Worm (Caenorhabditis elegans) whole organism, young adult: ENCODE measurements around the gene gop-2.

ENCODE experiments used
- B0019.2 ChIP-seq: fragments of 200-800 bp; sonication (Bioruptor generic); conservative IDR thresholded peaks from 2 replicates; pipeline ENCODE4 v1.3.6; 2022; ENCODE audit warnings: missing genetic modification reagents, missing genetic modification characterization, missing compliant biosample characterization
- B0261.1 ChIP-seq: sonication (generic microtip); optimal IDR thresholded peaks from 2 replicates; lab custom pipeline; 2016; ENCODE audit warnings: mild to moderate bottlenecking, missing genetic modification characterization, moderate library complexity, missing compliant biosample characterization
- C17E4.6 ChIP-seq: fragments of 200-800 bp; sonication (Bioruptor generic); IDR thresholded peaks from 2 replicates; pipeline ENCODE4 v1.3.6; 2022; ENCODE audit warnings: missing genetic modification reagents, missing genetic modification characterization, missing compliant biosample characterization
- D2030.7 ChIP-seq: fragments of 200-800 bp; sonication (Bioruptor generic); IDR thresholded peaks from 2 replicates; pipeline ENCODE4 v1.3.6; 2022; ENCODE audit warnings: missing genetic modification reagents, missing genetic modification characterization, missing compliant biosample characterization
- F23B12.7 ChIP-seq: sonication (generic microtip); optimal IDR thresholded peaks from 2 replicates; lab custom pipeline; 2017; ENCODE audit warnings: missing genetic modification characterization, mild to moderate bottlenecking, missing compliant biosample characterization, antibody characterized with exemption, moderate library complexity; ENCODE audit not compliant: insufficient read depth
- F37B4.10 ChIP-seq: fragments of 200-800 bp; sonication (Bioruptor generic); IDR thresholded peaks from 2 replicates; pipeline ENCODE4 v1.3.6; 2022; ENCODE audit warnings: missing genetic modification characterization, missing compliant biosample characterization
- F49E8.2 ChIP-seq: sonication (generic microtip); optimal IDR thresholded peaks from 3 replicates; lab custom pipeline; 2017; ENCODE audit warnings: missing genetic modification characterization, mild to moderate bottlenecking, missing compliant biosample characterization, antibody characterized with exemption, moderate library complexity; ENCODE audit not compliant: insufficient read depth
- K11D2.4 ChIP-seq: fragments of 200-800 bp; sonication (Bioruptor generic); IDR thresholded peaks from 2 replicates; pipeline ENCODE4 v1.3.6; 2022; ENCODE audit warnings: missing genetic modification reagents, missing genetic modification characterization, missing compliant biosample characterization
- T26A5.8 ChIP-seq: sonication (generic microtip); optimal IDR thresholded peaks from 2 replicates; lab custom pipeline; 2016; ENCODE audit warnings: missing genetic modification characterization, missing compliant biosample characterization
- Y53G8AR.9 ChIP-seq: fragments of 200-800 bp; sonication (Bioruptor generic); conservative IDR thresholded peaks from 2 replicates; pipeline ENCODE4 v1.3.6; 2022; ENCODE audit warnings: missing genetic modification reagents, missing genetic modification characterization, missing compliant biosample characterization
- Y79H2A.3 ChIP-seq: fragments of 200-800 bp; sonication (Bioruptor generic); conservative IDR thresholded peaks from 2 replicates; pipeline ENCODE4 v1.3.6; 2022; ENCODE audit warnings: missing genetic modification reagents, missing genetic modification characterization, missing compliant biosample characterization
- ZK185.1 ChIP-seq: sonication (generic microtip); optimal IDR thresholded peaks from 2 replicates; lab custom pipeline; 2016; ENCODE audit warnings: mild to moderate bottlenecking, missing genetic modification characterization, missing compliant biosample characterization; ENCODE audit not compliant: poor library complexity, severe bottlenecking
- akir-1 ChIP-seq: fragments of 200-800 bp; sonication (Bioruptor generic); optimal IDR thresholded peaks from 2 replicates; lab custom pipeline; 2018; ENCODE audit warnings: mild to moderate bottlenecking, missing genetic modification characterization, moderate library complexity, missing compliant biosample characterization
- aptf-3 ChIP-seq: fragments of 200-800 bp; sonication (Bioruptor generic); IDR thresholded peaks from 2 replicates; pipeline ENCODE4 v1.3.6; 2022; ENCODE audit warnings: missing genetic modification characterization, missing compliant biosample characterization
- atf-7 ChIP-seq: sonication (generic microtip); optimal IDR thresholded peaks from 2 replicates; lab custom pipeline; 2017; ENCODE audit warnings: mild to moderate bottlenecking, missing genetic modification characterization, missing compliant biosample characterization
- athp-1 ChIP-seq: sonication (generic microtip); optimal IDR thresholded peaks from 2 replicates; lab custom pipeline; 2017; ENCODE audit warnings: mild to moderate bottlenecking, missing genetic modification characterization, missing compliant biosample characterization
- attf-5 ChIP-seq: fragments of 200-800 bp; sonication (Bioruptor generic); optimal IDR thresholded peaks from 2 replicates; lab custom pipeline; 2018; ENCODE audit warnings: mild to moderate bottlenecking, missing genetic modification characterization, missing compliant biosample characterization
- bed-1 ChIP-seq: fragments of 200-800 bp; sonication (Bioruptor generic); IDR thresholded peaks from 2 replicates; pipeline ENCODE4 v1.3.6; 2022; ENCODE audit warnings: missing genetic modification reagents, missing genetic modification characterization, missing compliant biosample characterization
- bed-2 ChIP-seq: fragments of 200-800 bp; sonication (Bioruptor generic); IDR thresholded peaks from 2 replicates; pipeline ENCODE4 v1.3.6; 2022; ENCODE audit warnings: missing genetic modification reagents, missing genetic modification characterization, missing compliant biosample characterization
- cebp-2 ChIP-seq: fragments of 200-800 bp; sonication (Bioruptor generic); IDR thresholded peaks from 2 replicates; pipeline ENCODE4 v1.3.6; 2022; ENCODE audit warnings: missing genetic modification characterization, missing compliant biosample characterization
- ceh-27 ChIP-seq: fragments of 200-800 bp; sonication (Bioruptor generic); optimal IDR thresholded peaks from 2 replicates; lab custom pipeline; 2018; ENCODE audit warnings: mild to moderate bottlenecking, missing genetic modification characterization, moderate library complexity, missing compliant biosample characterization
- dpl-1 ChIP-seq: fragments of 150-350 bp; optimal IDR thresholded peaks from 2 replicates; lab custom pipeline; 2014; ENCODE audit warnings: missing biosample characterization, missing genetic modification reagents, missing genetic modification characterization
- egl-18 ChIP-seq: fragments of 200-800 bp; sonication (Bioruptor generic); IDR thresholded peaks from 2 replicates; pipeline ENCODE4 v1.3.6; 2022; ENCODE audit warnings: missing genetic modification reagents, missing genetic modification characterization, missing compliant biosample characterization
- egrh-3 ChIP-seq: fragments of 200-800 bp; sonication (Bioruptor generic); IDR thresholded peaks from 2 replicates; pipeline ENCODE4 v1.3.6; 2022; ENCODE audit warnings: missing genetic modification reagents, missing genetic modification characterization, missing compliant biosample characterization
- gei-17 ChIP-seq: fragments of 200-800 bp; sonication (Bioruptor generic); optimal IDR thresholded peaks from 2 replicates; lab custom pipeline; 2018; ENCODE audit warnings: mild to moderate bottlenecking, missing genetic modification characterization, missing compliant biosample characterization
- hlh-12 ChIP-seq: sonication (generic microtip); optimal IDR thresholded peaks from 2 replicates; lab custom pipeline; 2016; ENCODE audit warnings: missing genetic modification characterization, missing compliant biosample characterization
- hlh-26 ChIP-seq: fragments of 200-800 bp; sonication (Bioruptor generic); conservative IDR thresholded peaks from 2 replicates; pipeline ENCODE4 v1.3.6; 2022; ENCODE audit warnings: missing genetic modification reagents, missing genetic modification characterization, missing compliant biosample characterization
- hmg-1.2 ChIP-seq: fragments of 200-800 bp; sonication (Bioruptor generic); IDR thresholded peaks from 2 replicates; pipeline ENCODE4 v1.3.6; 2022; ENCODE audit warnings: missing genetic modification reagents, missing genetic modification characterization, missing compliant biosample characterization
- hmg-20 ChIP-seq: fragments of 200-800 bp; sonication (Bioruptor generic); IDR thresholded peaks from 2 replicates; pipeline ENCODE4 v1.3.6; 2022; ENCODE audit warnings: missing genetic modification reagents, missing genetic modification characterization, missing compliant biosample characterization
- lin-35 ChIP-seq, 3 experiments: fragments of 150-350 bp in 2 of 3; sonication (generic microtip) in 1 of 3; optimal IDR thresholded peaks; 2 replicates each; lab custom pipeline; 2014 to 2018; ENCODE audit warnings: missing biosample characterization in 3 of 3, missing genetic modification characterization in 3 of 3, missing genetic modification reagents in 3 of 3
- lin-54 ChIP-seq: fragments of 200-800 bp; sonication (Bioruptor generic); optimal IDR thresholded peaks from 2 replicates; lab custom pipeline; 2018; ENCODE audit warnings: mild to moderate bottlenecking, missing genetic modification characterization, missing compliant biosample characterization
- lir-1 ChIP-seq: fragments of 200-800 bp; sonication (Bioruptor generic); conservative IDR thresholded peaks from 2 replicates; pipeline ENCODE4 v1.3.6; 2022; ENCODE audit warnings: missing genetic modification reagents, missing genetic modification characterization, missing compliant biosample characterization
- madf-10 ChIP-seq: sonication (generic microtip); optimal IDR thresholded peaks from 2 replicates; lab custom pipeline; 2016; ENCODE audit warnings: mild to moderate bottlenecking, missing genetic modification characterization, missing compliant biosample characterization
- madf-3 ChIP-seq: fragments of 200-800 bp; sonication (Bioruptor generic); IDR thresholded peaks from 2 replicates; pipeline ENCODE4 v1.3.6; 2022; ENCODE audit warnings: missing genetic modification reagents, missing genetic modification characterization, missing compliant biosample characterization
- mcd-1 ChIP-seq: fragments of 200-800 bp; sonication (Bioruptor generic); IDR thresholded peaks from 2 replicates; pipeline ENCODE4 v1.3.6; 2022; ENCODE audit warnings: missing genetic modification reagents, missing genetic modification characterization, missing compliant biosample characterization
- nfya-2 ChIP-seq: fragments of 200-800 bp; sonication (Bioruptor generic); IDR thresholded peaks from 2 replicates; pipeline ENCODE4 v1.3.6; 2022; ENCODE audit warnings: missing genetic modification reagents, missing genetic modification characterization, missing compliant biosample characterization
- nfyb-1 ChIP-seq: fragments of 200-800 bp; sonication (Bioruptor generic); IDR thresholded peaks from 2 replicates; pipeline ENCODE4 v1.3.6; 2022; ENCODE audit warnings: missing genetic modification reagents, missing genetic modification characterization, missing compliant biosample characterization
- nhr-179 ChIP-seq: sonication (generic microtip); optimal IDR thresholded peaks from 2 replicates; lab custom pipeline; 2016; ENCODE audit warnings: mild to moderate bottlenecking, missing genetic modification characterization, missing compliant biosample characterization
- nhr-27 ChIP-seq: fragments of 200-800 bp; sonication (Bioruptor generic); optimal IDR thresholded peaks from 2 replicates; lab custom pipeline; 2018; ENCODE audit warnings: mild to moderate bottlenecking, missing genetic modification characterization, moderate library complexity, missing compliant biosample characterization
- rec-8 ChIP-seq, 2 experiments: sonication (generic microtip); optimal IDR thresholded peaks; 2 replicates each; lab custom pipeline; 2016; ENCODE audit warnings: mild to moderate bottlenecking in 2 of 2, missing genetic modification characterization in 2 of 2, missing genetic modification reagents in 2 of 2, missing genotype in 2 of 2, missing biosample characterization in 1 of 2, missing compliant biosample characterization in 1 of 2, moderate library complexity in 1 of 2
- snpc-1.1 ChIP-seq: sonication (generic microtip); optimal IDR thresholded peaks from 2 replicates; lab custom pipeline; 2017; ENCODE audit warnings: missing genetic modification characterization, mild to moderate bottlenecking, missing compliant biosample characterization, antibody characterized with exemption, moderate library complexity, missing genotype, missing genetic modification reagents; ENCODE audit not compliant: insufficient read depth
- tbx-9 ChIP-seq: sonication (generic microtip); optimal IDR thresholded peaks from 2 replicates; lab custom pipeline; 2016; ENCODE audit warnings: borderline replicate concordance, missing genetic modification characterization, inconsistent platforms, missing compliant biosample characterization
- tlf-1 ChIP-seq: fragments of 200-800 bp; sonication (Bioruptor generic); optimal IDR thresholded peaks from 2 replicates; lab custom pipeline; 2018; ENCODE audit warnings: mild to moderate bottlenecking, missing genetic modification characterization, missing compliant biosample characterization
- unc-130 ChIP-seq: sonication (generic microtip); optimal IDR thresholded peaks from 2 replicates; lab custom pipeline; 2016; ENCODE audit warnings: missing genetic modification reagents, missing genetic modification characterization, missing compliant biosample characterization
- unc-62 ChIP-seq: fragments of 150-350 bp; optimal IDR thresholded peaks from 2 replicates; lab custom pipeline; 2014; ENCODE audit warnings: missing biosample characterization, missing genetic modification reagents, missing genetic modification characterization
- ztf-18 ChIP-seq: sonication (generic microtip); optimal IDR thresholded peaks from 2 replicates; lab custom pipeline; 2016; ENCODE audit warnings: missing genotype, mild to moderate bottlenecking, missing genetic modification characterization, missing compliant biosample characterization
- ztf-26 ChIP-seq: sonication (generic microtip); optimal IDR thresholded peaks from 2 replicates; lab custom pipeline; 2017; ENCODE audit warnings: missing genetic modification characterization, missing compliant biosample characterization
- ztf-3 ChIP-seq: fragments of 200-800 bp; sonication (Bioruptor generic); optimal IDR thresholded peaks from 2 replicates; lab custom pipeline; 2018; ENCODE audit warnings: mild to moderate bottlenecking, missing genetic modification characterization, missing compliant biosample characterization

Gene gop-2

DNA sequence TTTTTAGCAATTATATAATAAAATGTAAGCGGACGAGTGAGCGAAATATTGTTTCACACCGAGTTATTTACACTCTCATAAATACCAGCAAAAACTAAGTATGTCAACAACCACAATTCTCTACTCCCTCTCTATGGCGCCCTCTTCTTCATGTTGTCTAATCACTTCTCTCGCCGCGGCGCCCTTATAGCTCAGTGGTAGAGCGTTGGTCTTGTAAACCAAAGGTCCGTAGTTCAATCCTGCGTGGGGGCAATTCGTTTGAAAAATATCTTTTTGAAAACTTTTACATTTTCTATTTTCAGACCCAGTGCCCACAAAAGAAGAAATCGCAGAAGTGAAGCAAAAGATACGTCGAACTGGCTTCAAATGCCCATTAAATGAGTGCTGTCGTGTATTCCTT, 46.9 kb downstream of the gop-2 start (continued):
- TF ChIP-seq dpl-1 (peak; percentile 23), egl-18 (GFP tag; lab: Robert Waterston, UW) (no peak), gei-17 (GFP tag; lab: Kevin White, UChicago) (no peak), atf-7 (peak; percentile 21), T26A5.8 (tag; lab: Kevin White, UChicago) (peak; percentile 68), ztf-3 (no peak), hlh-12 (peak; percentile 61), bed-1 (GFP tag; lab: Robert Waterston, UW) (no peak), aptf-3 (GFP tag; lab: Robert Waterston, UW) (peak; percentile 83; the same call in 1 of the 2 replicates), lin-54 (GFP tag; lab: Kevin White, UChicago) (peak; percentile 74), F49E8.2 (tag; lab: Kevin White, UChicago) (peak; percentile 66), unc-130 (GFP tag; lab: Kevin White, UChicago) (peak; percentile 66), snpc-1.1 (tag; lab: Kevin White, UChicago) (peak; percentile 59), cebp-2 (0 out of 2 replicates have a peak, but pooled peaks have one; percentile 58), nfyb-1 (GFP tag; lab: Robert Waterston, UW) (peak; percentile 85), nfya-2 (GFP tag; lab: Robert Waterston, UW) (no peak), attf-5 (peak; percentile 75), F37B4.10 (peak; percentile 88; the same call in 1 of the 2 replicates), hlh-26 (no peak), ztf-26 (tag; lab: Kevin White, UChicago) (peak; percentile 29), madf-10 (tag; lab: Kevin White, UChicago) (peak; percentile 51), lir-1 (0 out of 2 replicates have a peak, but pooled peaks have one; percentile 10), tlf-1 (peak; percentile 49), mcd-1 (GFP tag; lab: Robert Waterston, UW) (no peak; the same call in 1 of the 2 replicates), Y53G8AR.9 (peak; percentile 68; the same call in 1 of the 2 replicates), lin-35 (GFP tag; optimal IDR thresholded peaks at IDR 0.05; lab: Kevin White, UChicago) (peak in 1 of 3 experiments; percentile 43), rec-8 (tag; optimal IDR thresholded peaks at IDR 0.05; lab: Kevin White, UChicago) (peak; percentile 83 to 93), K11D2.4 (GFP tag; lab: Robert Waterston, UW) (no peak), Y79H2A.3 (no peak), egrh-3 (GFP tag; lab: Robert Waterston, UW) (peak; percentile 60; the same call in 1 of the 2 replicates), tbx-9 (tag; lab: Kevin White, UChicago) (no peak), madf-3 (GFP tag; lab: Robert Waterston, UW) (peak; percentile 83), ZK185.1 (tag; lab: Kevin White, UChicago) (peak; percentile 94), D2030.7 (GFP tag; lab: Robert Waterston, UW) (peak; percentile 81), hmg-1.2 (GFP tag; lab: Robert Waterston, UW) (peak; percentile 84), ztf-18 (tag; lab: Kevin White, UChicago) (peak; percentile 80), nhr-27 (tag; lab: Kevin White, UChicago) (peak; percentile 33), nhr-179 (tag; lab: Kevin White, UChicago) (peak; percentile 31), unc-62 (GFP tag; lab: Kevin White, UChicago) (no peak), C17E4.6 (GFP tag; lab: Robert Waterston, UW) (no peak; the same call in 1 of the 2 replicates), akir-1 (GFP tag; lab: Kevin White, UChicago) (no peak), bed-2 (GFP tag; lab: Robert Waterston, UW) (no peak), B0019.2 (0 out of 2 replicates have a peak, but pooled peaks have one; percentile 27), ceh-27 (GFP tag; lab: Kevin White, UChicago) (peak; percentile 64), B0261.1 (peak; percentile 95), hmg-20 (GFP tag; lab: Robert Waterston, UW) (peak; percentile 46; the same call in 1 of the 2 replicates), F23B12.7 (tag; lab: Kevin White, UChicago) (peak; percentile 69), athp-1 (peak; percentile 89)
